Worm (Caenorhabditis elegans) whole organism, L4 larva: ENCODE data around the gene Y82E9BL.1.

ENCODE experiments used
- F10B5.3 ChIP-seq: sonication (generic microtip); optimal IDR thresholded peaks from 2 replicates; lab custom pipeline; 2016; ENCODE audit warnings: mild to moderate bottlenecking, missing genetic modification characterization, missing compliant biosample characterization
- F26F4.8 ChIP-seq: fragments of 200-800 bp; sonication (Bioruptor generic); conservative IDR thresholded peaks from 2 replicates; pipeline ENCODE4 v1.3.6; 2022; ENCODE audit warnings: missing genetic modification characterization, missing compliant biosample characterization
- Y5F2A.4 ChIP-seq: fragments of 200-800 bp; sonication (Bioruptor generic); optimal IDR thresholded peaks from 2 replicates; lab custom pipeline; 2018; ENCODE audit warnings: mild to moderate bottlenecking, missing genetic modification characterization, missing compliant biosample characterization
- ZK546.5 ChIP-seq, 2 experiments: sonication (generic microtip); optimal IDR thresholded peaks; 2 replicates each; lab custom pipeline; 2017; ENCODE audit warnings: missing biosample characterization in 2 of 2, missing genetic modification characterization in 2 of 2
- aha-1 ChIP-seq: fragments of 150-350 bp; peaks from one replicate; lab custom pipeline; 2014; ENCODE audit warnings: missing biosample characterization, missing genetic modification characterization
- arid-1 ChIP-seq: fragments of 200-800 bp; sonication (Bioruptor generic); conservative IDR thresholded peaks from 2 replicates; pipeline ENCODE4 v1.3.6; 2022; ENCODE audit warnings: missing genetic modification reagents, missing genetic modification characterization, missing compliant biosample characterization
- ces-1 ChIP-seq: fragments of 150-350 bp; sonication (generic microtip); optimal IDR thresholded peaks from 4 replicates; lab custom pipeline; 2014; ENCODE audit warnings: missing biosample characterization, missing genetic modification reagents, missing genetic modification characterization
- daf-16 ChIP-seq, 3 experiments: sonication (generic microtip); optimal IDR thresholded peaks; 2 replicates each; lab custom pipeline; 2016 to 2017; ENCODE audit warnings: missing genetic modification characterization in 3 of 3, missing genetic modification reagents in 3 of 3, mild to moderate bottlenecking in 2 of 3, missing compliant biosample characterization in 2 of 3, missing biosample characterization in 1 of 3, moderate library complexity in 1 of 3
- daf-8 ChIP-seq: fragments of 200-800 bp; sonication (Bioruptor generic); IDR thresholded peaks from 2 replicates; pipeline ENCODE4 v1.3.6; 2022; ENCODE audit warnings: missing genetic modification characterization, missing compliant biosample characterization
- dmd-6 ChIP-seq: fragments of 200-800 bp; sonication (Bioruptor generic); IDR thresholded peaks from 2 replicates; pipeline ENCODE4 v1.3.6; 2022; ENCODE audit warnings: missing genetic modification reagents, missing genetic modification characterization, missing compliant biosample characterization
- dmd-9 ChIP-seq: fragments of 200-800 bp; sonication (Bioruptor generic); IDR thresholded peaks from 2 replicates; pipeline ENCODE4 v1.3.6; 2022; ENCODE audit warnings: missing genetic modification reagents, missing genetic modification characterization, missing compliant biosample characterization
- dpl-1 ChIP-seq: fragments of 150-350 bp; optimal IDR thresholded peaks from 2 replicates; lab custom pipeline; 2014; ENCODE audit warnings: missing biosample characterization, missing genetic modification reagents, missing genetic modification characterization
- duxl-1 ChIP-seq: sonication (generic microtip); optimal IDR thresholded peaks from 2 replicates; lab custom pipeline; 2016; ENCODE audit warnings: mild to moderate bottlenecking, missing genetic modification characterization, moderate library complexity, missing compliant biosample characterization; ENCODE audit not compliant: poor library complexity
- dve-1 ChIP-seq: sonication (generic microtip); optimal IDR thresholded peaks from 2 replicates; lab custom pipeline; 2017; ENCODE audit warnings: antibody characterized with exemption, mild to moderate bottlenecking, missing genetic modification characterization, missing compliant biosample characterization; ENCODE audit not compliant: insufficient read depth
- hif-1 ChIP-seq, 2 experiments: sonication (generic microtip); optimal IDR thresholded peaks; 2 replicates each; lab custom pipeline; 2016 to 2017; ENCODE audit warnings: missing compliant biosample characterization in 2 of 2, missing genetic modification characterization in 2 of 2, missing genetic modification reagents in 2 of 2, missing genotype in 2 of 2, mild to moderate bottlenecking in 1 of 2
- hlh-11 ChIP-seq: fragments of 200-800 bp; sonication (Bioruptor generic); optimal IDR thresholded peaks from 2 replicates; lab custom pipeline; 2018; ENCODE audit warnings: mild to moderate bottlenecking, missing genetic modification characterization, missing compliant biosample characterization
- jun-1 ChIP-seq: fragments of 150-350 bp; optimal IDR thresholded peaks from 2 replicates; lab custom pipeline; 2014; ENCODE audit warnings: missing biosample characterization, missing genetic modification reagents, missing genetic modification characterization
- lin-1 ChIP-seq: fragments of 200-800 bp; sonication (Bioruptor generic); IDR thresholded peaks from 2 replicates; pipeline ENCODE4 v1.3.6; 2022; ENCODE audit warnings: missing genetic modification reagents, missing genetic modification characterization, missing compliant biosample characterization
- lin-15B ChIP-seq: fragments of 150-350 bp; sonication (generic microtip); optimal IDR thresholded peaks from 3 replicates; lab custom pipeline; 2014; ENCODE audit warnings: missing biosample characterization, missing genetic modification characterization
- lir-3 ChIP-seq: sonication (generic microtip); optimal IDR thresholded peaks from 2 replicates; lab custom pipeline; 2016; ENCODE audit warnings: mild to moderate bottlenecking, missing genetic modification characterization, missing compliant biosample characterization
- mdl-1 ChIP-seq, 2 experiments: fragments of 150-350 bp in 1 of 2; sonication (generic microtip) in 1 of 2; optimal IDR thresholded peaks; 2 replicates each; lab custom pipeline; 2014 to 2017; ENCODE audit warnings: missing biosample characterization in 2 of 2, missing genetic modification characterization in 2 of 2
- mdt-29 ChIP-seq: fragments of 200-800 bp; sonication (Bioruptor generic); IDR thresholded peaks from 2 replicates; pipeline ENCODE4 v1.3.6; 2022; ENCODE audit warnings: missing genetic modification reagents, missing genetic modification characterization, missing compliant biosample characterization
- mep-1 ChIP-seq: fragments of 150-350 bp; sonication (generic microtip); optimal IDR thresholded peaks from 3 replicates; lab custom pipeline; 2014; ENCODE audit warnings: missing biosample characterization, missing genetic modification characterization
- mes-2 ChIP-seq: sonication (generic microtip); optimal IDR thresholded peaks from 2 replicates; lab custom pipeline; 2016; ENCODE audit warnings: missing genotype, mild to moderate bottlenecking, missing genetic modification characterization, missing compliant biosample characterization; ENCODE audit not compliant: poor library complexity, severe bottlenecking
- mxl-3 ChIP-seq: fragments of 200-800 bp; sonication (Bioruptor generic); optimal IDR thresholded peaks from 2 replicates; lab custom pipeline; 2018; ENCODE audit warnings: mild to moderate bottlenecking, missing genetic modification characterization, missing compliant biosample characterization
- nhr-10 ChIP-seq: fragments of 150-350 bp; optimal IDR thresholded peaks from 2 replicates; lab custom pipeline; 2014; ENCODE audit warnings: missing biosample characterization, missing genetic modification characterization
- nhr-11 ChIP-seq: fragments of 150-350 bp; optimal IDR thresholded peaks from 2 replicates; lab custom pipeline; 2014; ENCODE audit warnings: missing biosample characterization, missing genetic modification characterization
- nhr-237 ChIP-seq: sonication (generic microtip); optimal IDR thresholded peaks from 2 replicates; lab custom pipeline; 2017; ENCODE audit warnings: missing biosample characterization, missing genetic modification characterization
- nhr-25 ChIP-seq: sonication (generic microtip); optimal IDR thresholded peaks from 2 replicates; lab custom pipeline; 2017; ENCODE audit warnings: missing genetic modification characterization, mild to moderate bottlenecking, missing compliant biosample characterization, antibody characterized with exemption, moderate library complexity, borderline replicate concordance; ENCODE audit not compliant: insufficient read depth
- nhr-28 ChIP-seq: fragments of 150-350 bp; optimal IDR thresholded peaks from 2 replicates; lab custom pipeline; 2014; ENCODE audit warnings: missing biosample characterization, missing genetic modification characterization
- nhr-76 ChIP-seq: fragments of 150-350 bp; optimal IDR thresholded peaks from 2 replicates; lab custom pipeline; 2014; ENCODE audit warnings: missing biosample characterization, missing genetic modification characterization
- nhr-77 ChIP-seq: fragments of 150-350 bp; optimal IDR thresholded peaks from 2 replicates; lab custom pipeline; 2014; ENCODE audit warnings: missing biosample characterization, missing genetic modification characterization
- pqm-1 ChIP-seq: sonication (generic microtip); optimal IDR thresholded peaks from 2 replicates; lab custom pipeline; 2017; ENCODE audit warnings: missing biosample characterization, missing genetic modification characterization
- saeg-2 ChIP-seq: fragments of 200-800 bp; sonication (Bioruptor generic); IDR thresholded peaks from 2 replicates; pipeline ENCODE4 v1.3.6; 2022; ENCODE audit warnings: missing genetic modification reagents, missing genetic modification characterization, missing compliant biosample characterization
- snpc-1.2 ChIP-seq: fragments of 200-800 bp; sonication (Bioruptor generic); IDR thresholded peaks from 2 replicates; pipeline ENCODE4 v1.3.6; 2022; ENCODE audit warnings: missing genetic modification reagents, missing genetic modification characterization, missing compliant biosample characterization
- snpc-4 ChIP-seq: fragments of 150-350 bp; optimal IDR thresholded peaks from 2 replicates; lab custom pipeline; 2014; ENCODE audit warnings: missing biosample characterization, missing genetic modification characterization
- spr-3 ChIP-seq: fragments of 200-800 bp; sonication (Bioruptor generic); optimal IDR thresholded peaks from 2 replicates; lab custom pipeline; 2018; ENCODE audit warnings: mild to moderate bottlenecking, missing genetic modification characterization, missing compliant biosample characterization
- tra-1 ChIP-seq: fragments of 200-800 bp; sonication (Bioruptor generic); IDR thresholded peaks from 2 replicates; pipeline ENCODE4 v1.3.6; 2022; ENCODE audit warnings: missing genetic modification reagents, missing genetic modification characterization, missing compliant biosample characterization
- unc-62 ChIP-seq, 3 experiments: fragments of 150-350 bp in 1 of 3; sonication (generic microtip); optimal IDR thresholded peaks in 2 of 3; peaks in 1 of 3; 1 replicate in 1 of 3; 2 replicates in 2 of 3; lab custom pipeline; 2014 to 2017; ENCODE audit warnings: missing biosample characterization in 3 of 3, missing genetic modification characterization in 3 of 3, missing genetic modification reagents in 3 of 3, missing genotype in 1 of 3
- zag-1 ChIP-seq: fragments of 150-350 bp; optimal IDR thresholded peaks from 2 replicates; lab custom pipeline; 2014; ENCODE audit warnings: missing biosample characterization, missing genetic modification characterization
- zfp-2 ChIP-seq: sonication (generic microtip); optimal IDR thresholded peaks from 2 replicates; lab custom pipeline; 2016; ENCODE audit warnings: mild to moderate bottlenecking, missing genetic modification characterization, missing compliant biosample characterization
- zip-2 ChIP-seq: fragments of 150-350 bp; optimal IDR thresholded peaks from 2 replicates; lab custom pipeline; 2014; ENCODE audit warnings: missing biosample characterization, missing genetic modification characterization

Y82E9BL.1 gene

DNA sequence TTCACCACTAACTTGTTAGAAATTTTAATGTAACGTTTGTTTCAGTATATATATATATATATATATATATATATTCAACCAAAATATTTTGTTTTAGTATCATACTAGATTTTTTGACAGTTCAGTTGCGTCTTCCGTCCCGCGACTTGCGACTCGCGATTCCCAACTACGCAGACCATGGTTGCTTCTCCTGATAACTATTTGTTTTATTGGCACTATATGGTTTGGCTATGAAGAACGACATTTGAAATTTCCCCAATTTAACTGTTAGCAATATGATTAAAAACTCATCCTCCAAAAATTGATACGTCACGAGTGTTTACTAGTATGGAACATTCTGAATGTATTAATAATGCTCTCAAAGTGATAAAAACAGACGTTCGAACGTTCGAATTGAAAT, 29.5 kb upstream of the Y82E9BL.1 start:
- TF ChIP-seq mxl-3 (GFP tag; lab: Kevin White, UChicago) (no peak), hif-1 (tag; optimal IDR thresholded peaks at IDR 0.05; lab: Kevin White, UChicago) (no peak), snpc-1.2 (GFP tag; lab: Robert Waterston, UW) (no peak), saeg-2 (GFP tag; lab: Robert Waterston, UW) (no peak), lir-3 (tag; lab: Kevin White, UChicago) (no peak), nhr-28 (peak; percentile 50), duxl-1 (tag; lab: Kevin White, UChicago) (no peak), ZK546.5 (tag; optimal IDR thresholded peaks at IDR 0.05; lab: Kevin White, UChicago) (no peak), nhr-76 (tag; lab: Kevin White, UChicago) (no peak), mes-2 (no peak), F26F4.8 (GFP tag; lab: Robert Waterston, UW) (no peak), hlh-11 (peak; percentile 22), pqm-1 (tag; lab: Kevin White, UChicago) (peak; percentile 54), daf-16 (GFP tag; optimal IDR thresholded peaks at IDR 0.05; lab: Kevin White, UChicago) (no peak), daf-16 (tag; optimal IDR thresholded peaks at IDR 0.05; lab: Kevin White, UChicago) (peak; percentile 39), snpc-4 (tag; lab: Kevin White, UChicago) (no peak), daf-8 (GFP tag; lab: Robert Waterston, UW) (no peak), dmd-6 (GFP tag; lab: Robert Waterston, UW) (peak; percentile 53), mdl-1 (tag; optimal IDR thresholded peaks at IDR 0.05; lab: Kevin White, UChicago) (no peak), nhr-237 (tag; lab: Kevin White, UChicago) (no peak)

DNA sequence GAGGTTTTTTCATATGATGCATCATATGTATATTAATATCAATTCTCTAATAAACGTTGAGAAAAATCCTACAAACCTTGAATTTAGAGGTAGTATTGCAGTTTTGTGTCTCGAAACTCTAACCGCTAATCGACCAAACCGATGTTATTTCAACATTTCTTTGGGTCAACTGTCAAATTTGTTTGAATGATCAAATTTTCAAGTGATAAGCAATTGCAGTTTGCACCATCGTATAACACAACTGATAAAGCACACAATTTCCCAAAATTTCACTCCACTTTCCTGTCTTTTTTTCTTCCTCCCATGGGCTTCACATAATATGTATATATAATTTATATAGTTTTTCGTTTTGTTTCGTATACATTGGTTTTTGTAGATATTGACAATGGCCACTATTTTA, 28.9 kb upstream of the Y82E9BL.1 start, which contains the start of the genes fbxa-138 and Y82E9BR.5:
fbxa-138 (minus strand) TSS at position 161 of the 400 bp plus-strand sequence.
Y82E9BR.5 (plus strand) TSS at position 279 of the 400 bp plus-strand sequence.
- TF ChIP-seq ZK546.5 (tag; optimal IDR thresholded peaks at IDR 0.05; lab: Kevin White, UChicago) (no peak), zip-2 (tag; lab: Kevin White, UChicago) (no peak), Y5F2A.4 (GFP tag; lab: Kevin White, UChicago) (no peak), daf-16 (GFP tag; optimal IDR thresholded peaks at IDR 0.05; lab: Kevin White, UChicago) (no peak), daf-16 (tag; optimal IDR thresholded peaks at IDR 0.05; lab: Kevin White, UChicago) (peak; percentile 43), nhr-77 (tag; lab: Kevin White, UChicago) (peak; percentile 32), zag-1 (tag; lab: Kevin White, UChicago) (no peak), snpc-4 (tag; lab: Kevin White, UChicago) (no peak), dmd-6 (GFP tag; lab: Robert Waterston, UW) (peak; percentile 80), dpl-1 (no peak), nhr-25 (tag; lab: Kevin White, UChicago) (no peak), pqm-1 (tag; lab: Kevin White, UChicago) (peak; percentile 88), hlh-11 (peak; percentile 49), lir-3 (tag; lab: Kevin White, UChicago) (no peak), nhr-28 (peak; percentile 94), dmd-9 (no peak), mdt-29 (GFP tag; lab: Robert Waterston, UW) (no peak), jun-1 (tag; lab: Kevin White, UChicago) (no peak), lin-15B (tag; lab: Kevin White, UChicago) (no peak)
- TF ChIP-seq, all 104 proteins: peak for 6

- TF ChIP-seq aha-1 (tag; lab: Kevin White, UChicago) (peak; percentile 90), spr-3 (GFP tag; lab: Kevin White, UChicago) (no peak)
These were observed 28.3 kb upstream of the Y82E9BL.1 start for ce11 chrIII:1383483-1383882.

DNA sequence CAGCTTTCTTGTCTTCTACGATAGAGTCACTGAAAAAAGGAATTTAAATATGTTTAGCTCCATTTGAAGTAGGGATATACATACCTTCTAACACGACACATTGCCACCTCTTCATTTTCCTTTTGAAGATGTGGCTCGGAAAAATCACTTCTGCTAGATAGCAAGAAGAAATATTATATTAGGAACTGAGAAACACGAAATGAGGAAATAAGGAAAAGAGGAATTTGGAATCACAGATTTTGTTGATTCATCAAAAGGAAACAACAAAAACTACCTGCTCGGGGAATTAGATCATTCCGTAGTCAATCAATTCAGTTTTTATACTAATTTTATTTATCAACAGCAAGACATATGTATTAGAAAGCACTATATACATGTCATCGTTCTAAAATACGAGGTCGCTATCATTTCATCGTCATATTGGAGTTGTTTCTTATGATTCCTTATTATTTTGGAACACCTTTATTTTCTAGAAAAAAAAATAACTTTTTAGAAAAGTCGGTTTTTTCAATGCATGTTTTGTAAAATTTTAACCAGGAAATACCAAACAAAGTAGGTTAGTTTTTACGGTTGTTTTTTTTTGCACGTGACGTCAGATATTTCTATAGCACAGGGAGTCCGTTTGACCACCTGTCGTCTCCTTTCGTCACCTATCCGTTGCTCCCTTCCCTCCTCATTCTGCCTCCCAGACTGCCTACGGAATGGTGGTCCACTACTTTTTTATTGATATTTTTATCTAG, 25.5 kb upstream of the Y82E9BL.1 start, which contains the start of the genes pals-21 and Y82E9BR.6:
pals-21 (minus strand) TSS at position 101 of the 740 bp plus-strand sequence.
Y82E9BR.6 (plus strand) TSS at position 690 of the 740 bp plus-strand sequence.
- no peak for TF ChIP-seq snpc-4 (tag; lab: Kevin White, UChicago)
- no peak for TF ChIP-seq nhr-25 (tag; lab: Kevin White, UChicago)
- TF ChIP-seq nhr-11 (tag; lab: Kevin White, UChicago): no peak
- no peak for TF ChIP-seq F10B5.3 (tag; lab: Kevin White, UChicago)
- TF ChIP-seq lin-1 (GFP tag; lab: Robert Waterston, UW): no peak
- TF ChIP-seq mep-1 (tag; lab: Kevin White, UChicago): no peak
- no peak for TF ChIP-seq dve-1 (tag; lab: Kevin White, UChicago)
- TF ChIP-seq mdl-1 (tag; optimal IDR thresholded peaks at IDR 0.05; lab: Kevin White, UChicago): no peak
- TF ChIP-seq unc-62 (GFP tag; optimal IDR thresholded peaks at IDR 0.05 in 1 of 2; lab: Kevin White, UChicago): no peak
- no peak for TF ChIP-seq unc-62 (tag; optimal IDR thresholded peaks at IDR 0.05; lab: Kevin White, UChicago)
- no peak for TF ChIP-seq arid-1 (GFP tag; lab: Robert Waterston, UW)
- TF ChIP-seq nhr-10: no peak
- TF ChIP-seq ces-1: no peak
- no peak for TF ChIP-seq zfp-2 (tag; lab: Kevin White, UChicago)
- TF ChIP-seq tra-1 (GFP tag; lab: Robert Waterston, UW): no peak
- no peak for TF ChIP-seq aha-1 (tag; lab: Kevin White, UChicago)
